Fruit fly (Drosophila melanogaster): Measurements from ENCODE around the gene CG10920.

The CG10920 gene

DNA sequence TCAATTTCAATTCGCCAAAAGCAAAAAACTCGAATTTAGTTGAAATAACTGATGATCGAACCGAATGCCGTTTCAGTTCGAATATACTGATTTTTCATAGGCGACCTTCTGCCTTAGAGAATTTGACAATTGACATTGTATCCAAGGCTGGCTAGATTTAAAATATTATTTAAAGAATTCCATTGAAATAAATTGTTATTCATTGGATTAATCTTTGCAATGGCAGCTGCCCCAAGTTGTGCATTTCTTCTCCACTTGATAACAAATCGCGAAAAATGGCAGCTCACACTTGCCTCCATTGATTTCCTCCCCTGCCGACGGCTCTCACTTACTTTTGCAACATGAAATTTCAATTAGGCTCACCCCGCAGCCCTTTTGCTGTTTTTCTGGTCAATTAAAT, at the start of gene CG10920:
TSS of gene CG10920 (minus strand) at position 101 of the 400 bp plus-strand sequence.
- no peak for TF ChIP-seq pan (optimal IDR thresholded peaks at IDR 0.05)
- no peak for TF ChIP-seq CG8478 (optimal IDR thresholded peaks at IDR 0.05)
- no peak for TF ChIP-seq Dll (optimal IDR thresholded peaks at IDR 0.05)
- no peak for TF ChIP-seq usp (GFP tag; optimal IDR thresholded peaks at IDR 0.05)
- TF ChIP-seq psq (optimal IDR thresholded peaks at IDR 0.05): no peak
- TF ChIP-seq EcR (GFP tag; optimal IDR thresholded peaks at IDR 0.05): no peak

DNA sequence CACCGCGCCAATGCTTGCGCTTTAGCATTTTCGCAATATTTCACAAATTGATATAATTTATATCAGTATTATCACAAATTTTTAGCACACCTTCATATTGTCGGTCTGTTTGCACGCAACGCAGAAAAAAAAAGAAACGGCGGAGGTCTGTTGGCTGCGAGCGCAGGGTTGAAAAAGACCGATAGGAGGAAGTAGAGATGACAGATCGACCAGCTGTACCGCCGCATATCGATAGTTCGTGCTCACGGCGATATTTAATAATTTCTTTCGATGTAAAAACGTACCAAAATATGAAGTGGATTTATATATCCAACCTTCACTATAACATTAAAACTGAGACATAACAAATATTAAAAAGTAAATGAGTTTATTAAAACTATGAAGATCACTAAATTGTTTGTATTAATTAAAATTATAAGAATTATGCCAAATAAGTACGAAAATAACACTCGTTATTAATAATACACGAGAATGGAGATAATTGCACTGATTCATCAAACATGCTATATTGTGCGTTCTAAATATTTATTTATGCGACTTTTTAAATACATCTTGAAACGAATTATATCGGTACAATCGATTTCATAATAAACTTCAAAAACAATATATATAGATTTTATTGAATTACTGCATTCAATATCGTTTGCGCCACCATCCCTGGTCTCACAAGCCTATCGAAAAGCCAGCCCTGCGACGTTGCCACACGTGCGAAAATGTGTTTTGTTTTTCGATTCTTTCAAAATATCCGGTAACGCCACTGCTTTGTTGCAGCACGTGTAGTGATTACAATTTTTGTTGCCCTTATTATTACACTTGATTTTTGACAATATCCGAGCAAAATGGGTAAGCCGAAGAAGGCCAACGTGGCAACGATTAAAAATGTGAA, 47.4 kb upstream of the CG10920 start, which contains the start of the genes RpS6 and bys:
TSS of gene RpS6 (minus strand) at position 179 of the 886 bp plus-strand sequence.
TSS of gene bys (plus strand) at position 728 of the 886 bp plus-strand sequence.
- TF ChIP-seq psq (optimal IDR thresholded peaks at IDR 0.05) (no peak), Dll (optimal IDR thresholded peaks at IDR 0.05) (no peak)

- TF ChIP-seq pan (optimal IDR thresholded peaks at IDR 0.05) (no peak), psq (optimal IDR thresholded peaks at IDR 0.05) (no peak), CG8478 (optimal IDR thresholded peaks at IDR 0.05) (no peak), Dll (optimal IDR thresholded peaks at IDR 0.05) (no peak), EcR (GFP tag; optimal IDR thresholded peaks at IDR 0.05) (no peak), usp (GFP tag; optimal IDR thresholded peaks at IDR 0.05) (no peak)
Measured at dm6 chrX:7900659-7901058, 46.6 kb upstream of the CG10920 start.

dm6 chrX:7893411-7894122, 39.5 kb upstream of the CG10920 start, which contains the start of the genes CG45089, ND-MNLL and p115:
Gene CG45089, minus strand, starts transcription at chrX:7893798.
Gene ND-MNLL, minus strand, starts transcription at chrX:7893798.
Gene p115, plus strand, starts transcription at chrX:7894031.
- TF ChIP-seq Dll (optimal IDR thresholded peaks at IDR 0.05): no peak
- TF ChIP-seq pan (optimal IDR thresholded peaks at IDR 0.05): no peak
- TF ChIP-seq psq (optimal IDR thresholded peaks at IDR 0.05): no peak
- no peak for TF ChIP-seq CG8478 (optimal IDR thresholded peaks at IDR 0.05)
- TF ChIP-seq usp (GFP tag; optimal IDR thresholded peaks at IDR 0.05): no peak
- TF ChIP-seq EcR (GFP tag; optimal IDR thresholded peaks at IDR 0.05): no peak

- TF ChIP-seq EcR (GFP tag; optimal IDR thresholded peaks at IDR 0.05) (no peak), pan (optimal IDR thresholded peaks at IDR 0.05) (no peak), CG8478 (optimal IDR thresholded peaks at IDR 0.05) (no peak), usp (GFP tag; optimal IDR thresholded peaks at IDR 0.05) (no peak), psq (optimal IDR thresholded peaks at IDR 0.05) (no peak), Dll (optimal IDR thresholded peaks at IDR 0.05) (no peak)
Measured at dm6 chrX:7892539-7892899, 38.5 kb upstream of the CG10920 start.

DNA sequence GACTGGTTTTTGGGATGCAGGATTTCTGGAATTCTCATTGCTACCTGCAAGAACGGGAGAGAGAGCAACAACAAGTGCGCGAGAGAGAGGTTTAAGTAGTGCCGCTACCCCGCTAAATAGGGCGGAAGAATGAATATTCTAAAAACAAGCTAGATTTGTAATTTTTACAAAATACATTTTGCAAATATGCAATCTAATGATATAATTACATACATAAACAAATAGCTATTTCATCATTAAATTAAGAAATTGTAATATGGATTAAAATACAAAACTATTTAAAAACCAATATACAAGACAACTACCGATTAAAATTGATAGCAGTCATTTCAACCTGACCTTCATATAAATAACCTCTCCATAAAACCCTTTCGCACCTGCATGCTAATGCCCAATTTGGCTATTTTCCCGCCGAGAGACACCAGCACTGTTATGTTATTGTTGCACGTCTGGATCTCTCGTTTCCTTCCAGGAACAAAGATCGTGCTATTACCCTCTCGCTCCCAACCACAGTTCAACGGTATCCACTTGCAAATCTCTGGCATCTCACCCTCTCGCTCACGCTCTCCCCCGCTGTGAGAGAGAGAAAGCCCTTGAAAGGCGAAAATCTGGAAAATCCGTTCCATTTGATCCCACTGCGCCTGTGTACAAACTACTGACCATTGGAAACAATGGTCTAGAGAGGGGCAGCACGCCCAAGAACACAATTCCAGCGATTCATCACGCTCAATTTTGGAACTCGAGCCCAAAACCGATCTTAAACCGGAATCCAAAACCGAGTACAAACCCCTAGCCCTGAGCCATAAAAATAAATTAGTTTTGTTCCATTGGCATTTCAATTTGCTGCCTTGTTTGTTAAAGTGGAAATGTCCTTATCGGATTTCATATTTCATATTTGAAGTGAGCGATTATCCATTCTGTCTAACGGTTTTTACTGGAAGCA, 37.8 kb upstream of the CG10920 start, which contains the start of gene Nek2:
TSS of gene Nek2 (minus strand) at position 51 of the 943 bp plus-strand sequence.
- no peak for TF ChIP-seq pan (optimal IDR thresholded peaks at IDR 0.05)
- no peak for TF ChIP-seq CG8478 (optimal IDR thresholded peaks at IDR 0.05)
- no peak for TF ChIP-seq Dll (optimal IDR thresholded peaks at IDR 0.05)
- TF ChIP-seq psq (optimal IDR thresholded peaks at IDR 0.05): no peak
- no peak for TF ChIP-seq EcR (GFP tag; optimal IDR thresholded peaks at IDR 0.05)
- TF ChIP-seq usp (GFP tag; optimal IDR thresholded peaks at IDR 0.05): no peak

dm6 chrX:7888386-7889024, 34.5 kb upstream of the CG10920 start, which contains the start of gene Acat1:
Gene Acat1, minus strand, starts transcription at chrX:7888785.
- no peak for TF ChIP-seq psq (optimal IDR thresholded peaks at IDR 0.05)
- no peak for TF ChIP-seq pan (optimal IDR thresholded peaks at IDR 0.05)
- TF ChIP-seq CG8478 (optimal IDR thresholded peaks at IDR 0.05): no peak
- TF ChIP-seq Dll (optimal IDR thresholded peaks at IDR 0.05): no peak
- TF ChIP-seq usp (GFP tag; optimal IDR thresholded peaks at IDR 0.05): no peak
- no peak for TF ChIP-seq EcR (GFP tag; optimal IDR thresholded peaks at IDR 0.05)

DNA sequence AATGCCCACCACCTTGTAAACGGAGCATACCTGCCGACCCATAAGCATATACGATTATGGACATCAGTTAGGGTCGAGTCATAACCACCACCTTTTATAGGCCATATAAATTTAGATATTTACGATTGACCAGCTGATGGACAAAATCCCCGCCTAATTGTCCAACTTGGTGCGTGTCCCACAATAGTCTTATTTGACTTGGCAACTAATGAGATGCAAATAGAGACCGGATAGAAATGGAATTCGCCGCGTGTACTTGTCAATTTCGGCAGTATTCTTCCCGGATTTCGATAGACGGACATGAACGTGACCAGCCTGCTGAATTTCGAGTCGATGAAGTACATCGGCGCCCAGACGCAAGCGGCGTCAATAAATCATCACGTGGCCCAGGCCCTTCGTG, 30.3 kb upstream of the CG10920 start, which contains the start of gene Ir7g:
TSS of gene Ir7g (plus strand) at position 301 of the 400 bp plus-strand sequence.
- TF ChIP-seq usp (GFP tag; optimal IDR thresholded peaks at IDR 0.05) (no peak), Dll (optimal IDR thresholded peaks at IDR 0.05) (no peak), EcR (GFP tag; optimal IDR thresholded peaks at IDR 0.05) (no peak), CG8478 (optimal IDR thresholded peaks at IDR 0.05) (no peak), psq (optimal IDR thresholded peaks at IDR 0.05) (no peak)

dm6 chrX:7883926-7884325, 29.9 kb upstream of the CG10920 start, which contains the start of gene Ir7f:
Gene Ir7f, minus strand, starts transcription at chrX:7884026.
- no peak for TF ChIP-seq pan (optimal IDR thresholded peaks at IDR 0.05)
- no peak for TF ChIP-seq usp (GFP tag; optimal IDR thresholded peaks at IDR 0.05)
- TF ChIP-seq psq (optimal IDR thresholded peaks at IDR 0.05): no peak
- no peak for TF ChIP-seq CG8478 (optimal IDR thresholded peaks at IDR 0.05)
- no peak for TF ChIP-seq Dll (optimal IDR thresholded peaks at IDR 0.05)
- TF ChIP-seq EcR (GFP tag; optimal IDR thresholded peaks at IDR 0.05): no peak

DNA sequence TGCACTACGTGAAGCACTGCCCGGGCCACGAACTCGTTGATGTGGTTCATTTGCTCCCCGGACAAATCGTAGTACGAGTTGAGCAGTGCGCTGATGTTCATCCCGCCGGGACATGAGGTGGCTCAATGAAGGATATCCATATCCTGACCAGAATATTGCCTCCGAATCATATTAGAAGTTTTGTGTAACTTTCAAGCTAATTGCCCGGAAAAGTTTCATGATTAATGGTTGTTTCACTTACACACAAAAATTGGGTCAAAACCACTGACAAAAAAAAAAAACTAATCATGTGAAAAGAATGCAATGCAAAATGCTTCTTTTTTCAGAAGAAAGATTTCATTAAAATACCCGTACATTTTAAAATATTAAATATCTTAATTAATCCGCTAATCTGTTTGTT, 27.5 kb upstream of the CG10920 start, which contains the start of gene Ir7e:
TSS of gene Ir7e (minus strand) at position 101 of the 400 bp plus-strand sequence.
- no peak for TF ChIP-seq CG8478 (optimal IDR thresholded peaks at IDR 0.05)
- TF ChIP-seq usp (GFP tag; optimal IDR thresholded peaks at IDR 0.05): no peak
- TF ChIP-seq EcR (GFP tag; optimal IDR thresholded peaks at IDR 0.05): no peak
- no peak for TF ChIP-seq Dll (optimal IDR thresholded peaks at IDR 0.05)
- no peak for TF ChIP-seq pan (optimal IDR thresholded peaks at IDR 0.05)
- no peak for TF ChIP-seq psq (optimal IDR thresholded peaks at IDR 0.05)
